Fruit fly (Drosophila melanogaster): ENCODE data around the gene Arts.

The Arts gene

dm6 chr3L:16587994-16588622 lies 14.5 kb upstream of the Arts start (continued):
- peak; percentile 10 for TF ChIP-seq tup (GFP tag; optimal IDR thresholded peaks at IDR 0.05)
- peak; percentile 42 for TF ChIP-seq CG4328 (GFP tag; optimal IDR thresholded peaks at IDR 0.05)
- 0 out of 2 replicates have a peak, but pooled peaks have one; percentile 18 for TF ChIP-seq CG1024 (GFP tag; IDR thresholded peaks at IDR 0.05)
- TF ChIP-seq CG10366 (GFP tag; IDR thresholded peaks at IDR 0.05) = peak; percentile 55
- TF ChIP-seq knrl (GFP tag; IDR thresholded peaks at IDR 0.05; ENCODE audit: partially characterized antibody) = peak; percentile 96
- no peak for TF ChIP-seq CG7928 (GFP tag; optimal IDR thresholded peaks at IDR 0.05)
- peak; percentile 20; the same call in 1 of the 2 replicates for TF ChIP-seq al (GFP tag; IDR thresholded peaks at IDR 0.05)
- no peak for TF ChIP-seq CG7745 (tag; optimal IDR thresholded peaks at IDR 0.05)
- TF ChIP-seq CG17829 (tag; optimal IDR thresholded peaks at IDR 0.05) = peak; percentile 61
- TF ChIP-seq ssp (GFP tag; IDR thresholded peaks at IDR 0.05) = peak; percentile 44; the same call in 1 of the 2 replicates
- no peak for TF ChIP-seq caup (GFP tag; optimal IDR thresholded peaks at IDR 0.05; ENCODE audit: severe bottlenecking)
- TF ChIP-seq CG31441 (GFP tag; IDR thresholded peaks at IDR 0.05) = peak; percentile 99
- no peak for TF ChIP-seq fd64A (GFP tag; optimal IDR thresholded peaks at IDR 0.05)
- peak; percentile 36 for TF ChIP-seq CG10147 (GFP tag; optimal IDR thresholded peaks at IDR 0.05)
- peak; percentile 74 for TF ChIP-seq CoRest (tag; optimal IDR thresholded peaks at IDR 0.05)
- no peak for TF ChIP-seq fd102C (GFP tag; optimal IDR thresholded peaks at IDR 0.05)
- peak; percentile 9 for TF ChIP-seq CG12155 (GFP tag; optimal IDR thresholded peaks at IDR 0.05)
- peak in 1 of 2 experiments; percentile 57 for TF ChIP-seq bsh (GFP tag; optimal IDR thresholded peaks at IDR 0.05)
- peak; percentile 86 for TF ChIP-seq nerfin-2 (GFP tag; IDR thresholded peaks at IDR 0.05; ENCODE audit: partially characterized antibody)
- TF ChIP-seq mld (GFP tag; IDR thresholded peaks at IDR 0.05; ENCODE audit: partially characterized antibody) = peak; percentile 75; the same call in 1 of the 3 replicates
- TF ChIP-seq sens (GFP tag) = peak; percentile 96
- no peak for TF ChIP-seq CG2202 (tag; optimal IDR thresholded peaks at IDR 0.05)
- 0 out of 3 replicates have a peak, but pooled peaks have one; percentile 30 for TF ChIP-seq CG2199 (GFP tag; IDR thresholded peaks at IDR 0.05)
- no peak for TF ChIP-seq hth (optimal IDR thresholded peaks at IDR 0.05)
- peak; percentile 54 for TF ChIP-seq CG11398 (GFP tag; optimal IDR thresholded peaks at IDR 0.05)
- peak; percentile 15 for TF ChIP-seq oc (tag; optimal IDR thresholded peaks at IDR 0.05)
- TF ChIP-seq Drgx (GFP tag; IDR thresholded peaks at IDR 0.05) = peak; percentile 48
- TF ChIP-seq Kr (GFP tag; optimal IDR thresholded peaks at IDR 0.05) = no peak
- TF ChIP-seq CG18476 (GFP tag; optimal IDR thresholded peaks at IDR 0.05) = peak; percentile 53
- TF ChIP-seq CG12299 (tag; optimal IDR thresholded peaks at IDR 0.05) = peak; percentile 41
- TF ChIP-seq CG3847 (GFP tag; IDR thresholded peaks at IDR 0.05) = peak; percentile 79
- peak; percentile 100 for TF ChIP-seq klu (GFP tag; IDR thresholded peaks at IDR 0.05)
- no peak for TF ChIP-seq Optix (GFP tag; IDR thresholded peaks at IDR 0.05)
- peak; percentile 76 for TF ChIP-seq Max (GFP tag; optimal IDR thresholded peaks at IDR 0.05)
- TF ChIP-seq tx (GFP tag; optimal IDR thresholded peaks at IDR 0.05) = peak; percentile 41
- peak in 1 of 2 experiments; percentile 6 for TF ChIP-seq insv (GFP tag; optimal IDR thresholded peaks at IDR 0.05)
- peak; percentile 11 for TF ChIP-seq NC2β (GFP tag; optimal IDR thresholded peaks at IDR 0.05)
- peak; percentile 66 for TF ChIP-seq kni (GFP tag; optimal IDR thresholded peaks at IDR 0.05)
- TF ChIP-seq ems (GFP tag; optimal IDR thresholded peaks at IDR 0.05) = peak; percentile 69
- no peak for TF ChIP-seq scrt (GFP tag; optimal IDR thresholded peaks at IDR 0.05)
- TF ChIP-seq row (GFP tag; IDR thresholded peaks at IDR 0.05) = peak; percentile 94
- TF ChIP-seq sob (GFP tag; IDR thresholded peaks at IDR 0.05) = peak; percentile 64; the same call in 1 of the 2 replicates
- peak; percentile 66 for TF ChIP-seq bcd (GFP tag; optimal IDR thresholded peaks at IDR 0.05)
- no peak for TF ChIP-seq CG6813 (GFP tag; optimal IDR thresholded peaks at IDR 0.05)
- no peak for TF ChIP-seq CG10565 (GFP tag; optimal IDR thresholded peaks at IDR 0.05)
- peak; percentile 9 for TF ChIP-seq CG12744 (GFP tag; optimal IDR thresholded peaks at IDR 0.05)
- peak; percentile 6 for TF ChIP-seq CG13123 (GFP tag; optimal IDR thresholded peaks at IDR 0.05)
- peak; percentile 76 for TF ChIP-seq Dbx (GFP tag; IDR thresholded peaks at IDR 0.05)
- TF ChIP-seq crc (GFP tag; optimal IDR thresholded peaks at IDR 0.05) = peak; percentile 9

Data from whole organism, embryonic.